Worm (Caenorhabditis elegans) whole organism, early embryonic: Measurements from ENCODE around the gene cal-8.

Experiments
- B0310.2 ChIP-seq: sonication (generic microtip); optimal IDR thresholded peaks from 2 replicates; lab custom pipeline; 2016; ENCODE audit warnings: mild to moderate bottlenecking, missing genetic modification characterization, missing compliant biosample characterization
- F13C5.2 ChIP-seq: sonication (generic microtip); optimal IDR thresholded peaks from 2 replicates; lab custom pipeline; 2017; ENCODE audit warnings: mild to moderate bottlenecking, missing genetic modification characterization, inconsistent platforms, missing compliant biosample characterization
- aly-1 ChIP-seq: sonication (generic microtip); optimal IDR thresholded peaks from 2 replicates; lab custom pipeline; 2016; ENCODE audit warnings: missing genetic modification characterization, missing compliant biosample characterization
- ama-1 ChIP-seq: fragments of 150-350 bp; optimal IDR thresholded peaks from 2 replicates; lab custom pipeline; 2014
- ceh-13 ChIP-seq: fragments of 200-800 bp; sonication (Bioruptor generic); optimal IDR thresholded peaks from 2 replicates; lab custom pipeline; 2018; ENCODE audit warnings: mild to moderate bottlenecking, missing genetic modification characterization, missing compliant biosample characterization
- ceh-36 ChIP-seq: sonication (generic microtip); optimal IDR thresholded peaks from 2 replicates; lab custom pipeline; 2016; ENCODE audit warnings: missing genetic modification characterization, inconsistent platforms, missing compliant biosample characterization
- ets-7 ChIP-seq: sonication (generic microtip); optimal IDR thresholded peaks from 2 replicates; lab custom pipeline; 2016; ENCODE audit warnings: missing genotype, missing genetic modification characterization, missing compliant biosample characterization
- flt-1 ChIP-seq: fragments of 200-800 bp; sonication (Bioruptor generic); IDR thresholded peaks from 2 replicates; pipeline ENCODE4 v1.3.6; 2022; ENCODE audit warnings: missing genetic modification characterization, missing compliant biosample characterization
- hmbx-1 ChIP-seq: sonication (generic microtip); optimal IDR thresholded peaks from 2 replicates; lab custom pipeline; 2016; ENCODE audit warnings: mild to moderate bottlenecking, missing genetic modification characterization, missing compliant biosample characterization
- hmg-4 ChIP-seq: fragments of 200-800 bp; sonication (Bioruptor generic); optimal IDR thresholded peaks from 2 replicates; lab custom pipeline; 2018; ENCODE audit warnings: mild to moderate bottlenecking, missing genetic modification characterization, missing compliant biosample characterization
- hnd-1 ChIP-seq: sonication (generic microtip); optimal IDR thresholded peaks from 2 replicates; lab custom pipeline; 2016; ENCODE audit warnings: missing genetic modification characterization, missing compliant biosample characterization
- pes-1 ChIP-seq: fragments of 200-800 bp; sonication (Bioruptor generic); IDR thresholded peaks from 2 replicates; pipeline ENCODE4 v1.3.6; 2022; ENCODE audit warnings: missing genetic modification reagents, missing genetic modification characterization, missing compliant biosample characterization
- scrt-1 ChIP-seq: fragments of 200-800 bp; sonication (Bioruptor generic); IDR thresholded peaks from 2 replicates; pipeline ENCODE4 v1.3.6; 2022; ENCODE audit warnings: missing genetic modification characterization, missing compliant biosample characterization
- sea-1 ChIP-seq: fragments of 200-800 bp; sonication (Bioruptor generic); conservative IDR thresholded peaks from 2 replicates; pipeline ENCODE4 v1.3.6; 2022; ENCODE audit warnings: missing genetic modification characterization, missing compliant biosample characterization
- tbx-11 ChIP-seq: fragments of 200-800 bp; sonication (Bioruptor generic); IDR thresholded peaks from 2 replicates; pipeline ENCODE4 v1.3.6; 2022; ENCODE audit warnings: missing genetic modification characterization, missing compliant biosample characterization
- tbx-37 ChIP-seq: fragments of 200-800 bp; sonication (Bioruptor generic); conservative IDR thresholded peaks from 2 replicates; pipeline ENCODE4 v1.3.6; 2022; ENCODE audit warnings: missing genetic modification reagents, missing genetic modification characterization, missing compliant biosample characterization
- tra-4 ChIP-seq: sonication (generic microtip); optimal IDR thresholded peaks from 2 replicates; lab custom pipeline; 2017; ENCODE audit warnings: missing genetic modification characterization, missing compliant biosample characterization

Gene cal-8

ce11 chrII:5449620-5450019, 32.2 kb downstream of the cal-8 start:
- TF ChIP-seq scrt-1 (GFP tag; lab: Robert Waterston, UW) (no peak), B0310.2 (tag; lab: Kevin White, UChicago) (no peak), sea-1 (GFP tag; lab: Robert Waterston, UW) (no peak), ets-7 (tag; lab: Kevin White, UChicago) (no peak), tra-4 (no peak), hmg-4 (GFP tag; lab: Kevin White, UChicago) (no peak), flt-1 (GFP tag; lab: Robert Waterston, UW) (no peak), hnd-1 (tag; lab: Kevin White, UChicago) (no peak), ama-1 (no peak), hmbx-1 (no peak), tbx-11 (GFP tag; lab: Robert Waterston, UW) (no peak), ceh-13 (no peak), tbx-37 (no peak), ceh-36 (tag; lab: Kevin White, UChicago) (no peak), pes-1 (GFP tag; lab: Robert Waterston, UW) (no peak)

- TF ChIP-seq ama-1, result no peak
- no peak for TF ChIP-seq F13C5.2 (tag; lab: Kevin White, UChicago)
- TF ChIP-seq pes-1 (GFP tag; lab: Robert Waterston, UW), result no peak
- no peak for TF ChIP-seq tbx-37
- TF ChIP-seq tra-4, result no peak
- no peak for TF ChIP-seq tbx-11 (GFP tag; lab: Robert Waterston, UW)
- TF ChIP-seq ceh-13, result no peak
- TF ChIP-seq scrt-1 (GFP tag; lab: Robert Waterston, UW), result no peak
- TF ChIP-seq hnd-1 (tag; lab: Kevin White, UChicago), result no peak
- no peak for TF ChIP-seq flt-1 (GFP tag; lab: Robert Waterston, UW)
- no peak for TF ChIP-seq sea-1 (GFP tag; lab: Robert Waterston, UW)
- no peak for TF ChIP-seq hmg-4 (GFP tag; lab: Kevin White, UChicago)
Measured at ce11 chrII:5449219-5449618, 32.6 kb downstream of the cal-8 start.

ce11 chrII:5447381-5447780, 34.5 kb downstream of the cal-8 start, which contains the start of gene cex-1:
cex-1 (plus strand) TSS chrII:5447681.
- TF ChIP-seq ets-7 (tag; lab: Kevin White, UChicago), result no peak
- no peak for TF ChIP-seq hmg-4 (GFP tag; lab: Kevin White, UChicago)
- no peak for TF ChIP-seq hmbx-1
- TF ChIP-seq tbx-11 (GFP tag; lab: Robert Waterston, UW), result no peak
- TF ChIP-seq ama-1, result no peak
- no peak for TF ChIP-seq tbx-37
- TF ChIP-seq flt-1 (GFP tag; lab: Robert Waterston, UW), result no peak

ce11 chrII:5446506-5446905, 35.3 kb downstream of the cal-8 start, which contains the start of gene nmr-1:
nmr-1 (minus strand) TSS chrII:5446606.
- TF ChIP-seq tra-4 (no peak), ceh-36 (tag; lab: Kevin White, UChicago) (no peak), hnd-1 (tag; lab: Kevin White, UChicago) (no peak)

- TF ChIP-seq ceh-13 (no peak), ets-7 (tag; lab: Kevin White, UChicago) (no peak), tbx-11 (GFP tag; lab: Robert Waterston, UW) (no peak), hmg-4 (GFP tag; lab: Kevin White, UChicago) (no peak), flt-1 (GFP tag; lab: Robert Waterston, UW) (no peak), tbx-37 (no peak), ama-1 (no peak), aly-1 (tag; lab: Kevin White, UChicago) (no peak), hmbx-1 (no peak), ceh-36 (tag; lab: Kevin White, UChicago) (no peak), tra-4 (no peak), B0310.2 (tag; lab: Kevin White, UChicago) (no peak), sea-1 (GFP tag; lab: Robert Waterston, UW) (no peak)
Measured at ce11 chrII:5437586-5437985, 44.3 kb downstream of the cal-8 start, which contains the start of gene F07F6.1. F07F6.1 (plus strand) TSS chrII:5437886.

- TF ChIP-seq tbx-11 (GFP tag; lab: Robert Waterston, UW), result no peak
- TF ChIP-seq sea-1 (GFP tag; lab: Robert Waterston, UW), result no peak
- TF ChIP-seq ets-7 (tag; lab: Kevin White, UChicago), result no peak
- TF ChIP-seq tra-4, result no peak
- no peak for TF ChIP-seq ceh-13
- no peak for TF ChIP-seq ceh-36 (tag; lab: Kevin White, UChicago)
- TF ChIP-seq tbx-37, result no peak
- no peak for TF ChIP-seq scrt-1 (GFP tag; lab: Robert Waterston, UW)
- TF ChIP-seq aly-1 (tag; lab: Kevin White, UChicago), result no peak
- no peak for TF ChIP-seq hnd-1 (tag; lab: Kevin White, UChicago)
- TF ChIP-seq B0310.2 (tag; lab: Kevin White, UChicago), result no peak
- TF ChIP-seq flt-1 (GFP tag; lab: Robert Waterston, UW), result no peak
- TF ChIP-seq hmbx-1, result no peak
- no peak for TF ChIP-seq ama-1
- no peak for TF ChIP-seq pes-1 (GFP tag; lab: Robert Waterston, UW)
- no peak for TF ChIP-seq F13C5.2 (tag; lab: Kevin White, UChicago)
Measured at ce11 chrII:5436833-5437232, 45.0 kb downstream of the cal-8 start, which contains the start of gene dct-5. dct-5 (minus strand) TSS chrII:5436933.

ce11 chrII:5433069-5433468, 48.8 kb downstream of the cal-8 start, which contains the start of gene srx-114:
srx-114 (minus strand) TSS chrII:5433169.
- TF ChIP-seq hmg-4 (GFP tag; lab: Kevin White, UChicago) (no peak), ama-1 (no peak), ceh-36 (tag; lab: Kevin White, UChicago) (no peak), hnd-1 (tag; lab: Kevin White, UChicago) (no peak), sea-1 (GFP tag; lab: Robert Waterston, UW) (no peak), flt-1 (GFP tag; lab: Robert Waterston, UW) (no peak), scrt-1 (GFP tag; lab: Robert Waterston, UW) (no peak), hmbx-1 (no peak), B0310.2 (tag; lab: Kevin White, UChicago) (no peak), F13C5.2 (tag; lab: Kevin White, UChicago) (no peak), aly-1 (tag; lab: Kevin White, UChicago) (no peak), tra-4 (no peak), tbx-11 (GFP tag; lab: Robert Waterston, UW) (no peak), tbx-37 (no peak), ets-7 (tag; lab: Kevin White, UChicago) (no peak), ceh-13 (no peak), pes-1 (GFP tag; lab: Robert Waterston, UW) (no peak)
